Fruit fly (Drosophila melanogaster) whole organism, embryonic: ENCODE measurements around the gene rdog.

Experiments used
- Bteb2 ChIP-seq: fragments of 200-800 bp; sonication (Bioruptor generic); optimal IDR thresholded peaks from 2 replicates; lab custom pipeline; 2016; ENCODE audit warnings: missing biosample characterization, missing genetic modification characterization
- CG10462 ChIP-seq: fragments of 200-800 bp; sonication (Bioruptor generic); optimal IDR thresholded peaks from 2 replicates; lab custom pipeline; 2016; ENCODE audit warnings: missing biosample characterization, missing genetic modification characterization
- CG10979 ChIP-seq: fragments of 200-800 bp; sonication (Bioruptor generic); optimal IDR thresholded peaks from 2 replicates; lab custom pipeline; 2018; ENCODE audit warnings: missing biosample characterization, mild to moderate bottlenecking, missing genetic modification characterization, moderate library complexity
- CG11247 ChIP-seq: fragments of 200-800 bp; sonication (Bioruptor generic); IDR thresholded peaks from 2 replicates; pipeline ENCODE4 v1.3.6; 2022; ENCODE audit warnings: missing biosample characterization, missing genetic modification characterization
- CG12219 ChIP-seq: fragments of 200-800 bp; sonication (Bioruptor generic); optimal IDR thresholded peaks from 3 replicates; lab custom pipeline; 2018; ENCODE audit warnings: missing biosample characterization, mild to moderate bottlenecking, missing genetic modification characterization
- CG12769 ChIP-seq: fragments of 200-800 bp; sonication (Bioruptor generic); optimal IDR thresholded peaks from 2 replicates; lab custom pipeline; 2019; ENCODE audit warnings: missing biosample characterization, mild to moderate bottlenecking, missing genetic modification characterization, moderate library complexity
- CG15479 ChIP-seq: fragments of 200-800 bp; sonication (Bioruptor generic); optimal IDR thresholded peaks from 3 replicates; lab custom pipeline; 2019; ENCODE audit warnings: missing biosample characterization, mild to moderate bottlenecking, missing genetic modification characterization, moderate library complexity
- CG1647 ChIP-seq: fragments of 200-800 bp; sonication (Bioruptor generic); optimal IDR thresholded peaks from 3 replicates; lab custom pipeline; 2016; ENCODE audit warnings: missing biosample characterization, missing genetic modification characterization
- CG1832 ChIP-seq: fragments of 200-800 bp; sonication (Bioruptor generic); optimal IDR thresholded peaks from 2 replicates; lab custom pipeline; 2017; ENCODE audit warnings: missing biosample characterization, mild to moderate bottlenecking, missing genetic modification characterization, inconsistent platforms
- CG2120 ChIP-seq: fragments of 200-800 bp; sonication (Bioruptor generic); optimal IDR thresholded peaks from 3 replicates; lab custom pipeline; 2016; ENCODE audit warnings: missing biosample characterization, missing genetic modification characterization
- CG32767 ChIP-seq: fragments of 200-800 bp; sonication (Bioruptor generic); IDR thresholded peaks from 2 replicates; pipeline ENCODE4 v1.3.6; 2022; ENCODE audit warnings: missing biosample characterization, missing genetic modification characterization
- CG34224 ChIP-seq: fragments of 200-800 bp; sonication (Bioruptor generic); IDR thresholded peaks from 3 replicates; pipeline ENCODE4 v1.3.6; 2022; ENCODE audit warnings: missing biosample characterization, missing genetic modification characterization; ENCODE audit not compliant: partially characterized antibody
- CG4328 ChIP-seq: fragments of 200-800 bp; sonication (Bioruptor generic); optimal IDR thresholded peaks from 3 replicates; lab custom pipeline; 2017; ENCODE audit warnings: missing biosample characterization, missing genetic modification reagents, missing genetic modification characterization
- CG43689 ChIP-seq: fragments of 200-800 bp; sonication (Bioruptor generic); IDR thresholded peaks from 2 replicates; pipeline ENCODE4 v1.3.6; 2022; ENCODE audit warnings: missing biosample characterization, missing genetic modification characterization
- CG4854 ChIP-seq: fragments of 200-800 bp; sonication (Bioruptor generic); optimal IDR thresholded peaks from 2 replicates; lab custom pipeline; 2016; ENCODE audit warnings: missing biosample characterization, missing genetic modification characterization, inconsistent platforms
- CG6654 ChIP-seq: fragments of 200-800 bp; sonication (Bioruptor generic); optimal IDR thresholded peaks from 2 replicates; lab custom pipeline; 2017; ENCODE audit warnings: missing biosample characterization, mild to moderate bottlenecking, missing genetic modification characterization
- CG6689 ChIP-seq: fragments of 200-800 bp; sonication (Bioruptor generic); IDR thresholded peaks from 2 replicates; pipeline ENCODE4 v1.3.6; 2022; ENCODE audit warnings: missing biosample characterization, missing genetic modification characterization
- CG6813 ChIP-seq: fragments of 200-800 bp; sonication (Bioruptor generic); optimal IDR thresholded peaks from 2 replicates; lab custom pipeline; 2017; ENCODE audit warnings: missing biosample characterization, missing genetic modification characterization, mild to moderate bottlenecking, moderate library complexity, missing genetic modification reagents
- CG9609 ChIP-seq: fragments of 200-800 bp; sonication (Bioruptor generic); optimal IDR thresholded peaks from 3 replicates; lab custom pipeline; 2016; ENCODE audit warnings: missing biosample characterization, missing genetic modification characterization
- CHES-1-like ChIP-seq: fragments of 200-800 bp; sonication (Bioruptor generic); optimal IDR thresholded peaks from 2 replicates; lab custom pipeline; 2016; ENCODE audit warnings: missing biosample characterization, missing genetic modification characterization
- CkIIα-i1 ChIP-seq: fragments of 200-800 bp; sonication (Bioruptor generic); IDR thresholded peaks from 2 replicates; pipeline ENCODE4 v1.3.6; 2022; ENCODE audit warnings: missing biosample characterization, missing genetic modification characterization
- D19A ChIP-seq: fragments of 200-800 bp; optimal IDR thresholded peaks from 3 replicates; lab custom pipeline; 2019; ENCODE audit warnings: missing biosample characterization, mild to moderate bottlenecking, missing genetic modification characterization, moderate library complexity
- Dll ChIP-seq: fragments of 200-800 bp; sonication (Bioruptor generic); IDR thresholded peaks from 4 replicates; pipeline ENCODE4 v1.3.6; 2022; ENCODE audit warnings: missing biosample characterization, missing genetic modification characterization; ENCODE audit not compliant: partially characterized antibody
- E2f1 ChIP-seq: fragments of 200-800 bp; sonication (Bioruptor generic); IDR thresholded peaks from 2 replicates; pipeline ENCODE4 v1.3.6; 2022; ENCODE audit warnings: missing biosample characterization, missing genetic modification characterization
- Elba2 ChIP-seq: fragments of 200-800 bp; sonication (Bioruptor generic); optimal IDR thresholded peaks from 3 replicates; lab custom pipeline; 2016; ENCODE audit warnings: missing biosample characterization, missing genetic modification characterization
- GATAe ChIP-seq: fragments of 200-800 bp; sonication (Bioruptor generic); conservative IDR thresholded peaks from 2 replicates; pipeline ENCODE4 v1.3.6; 2022; ENCODE audit warnings: missing biosample characterization, missing genetic modification characterization
- Hr39 ChIP-seq: fragments of >200 bp; optimal IDR thresholded peaks from 2 replicates; lab custom pipeline; 2017
- Lim3 ChIP-seq: fragments of 200-800 bp; sonication (Bioruptor generic); IDR thresholded peaks from 2 replicates; pipeline ENCODE4 v1.3.6; 2022; ENCODE audit warnings: missing biosample characterization, missing genetic modification characterization
- Mrtf ChIP-seq: fragments of 200-800 bp; sonication (Bioruptor generic); IDR thresholded peaks from 3 replicates; pipeline ENCODE4 v1.3.6; 2022; ENCODE audit warnings: missing biosample characterization, missing genetic modification characterization
- NFAT ChIP-seq: fragments of 200-800 bp; sonication (Bioruptor generic); IDR thresholded peaks from 2 replicates; pipeline ENCODE4 v1.3.6; 2022; ENCODE audit warnings: missing biosample characterization, missing genetic modification characterization
- Xbp1 ChIP-seq: fragments of 200-800 bp; sonication (Bioruptor generic); optimal IDR thresholded peaks from 3 replicates; lab custom pipeline; 2016; ENCODE audit warnings: missing biosample characterization, mild to moderate bottlenecking, missing genetic modification characterization
- Xrp1 ChIP-seq: fragments of 200-800 bp; sonication (Bioruptor generic); IDR thresholded peaks from 2 replicates; pipeline ENCODE4 v1.3.6; 2022; ENCODE audit warnings: missing biosample characterization, missing genetic modification characterization
- ato ChIP-seq: fragments of 200-800 bp; sonication (Bioruptor generic); IDR thresholded peaks from 2 replicates; pipeline ENCODE4 v1.3.6; 2022; ENCODE audit warnings: missing biosample characterization, missing genetic modification characterization; ENCODE audit not compliant: partially characterized antibody
- bcd ChIP-seq: fragments of 200-800 bp; sonication (Bioruptor generic); optimal IDR thresholded peaks from 2 replicates; lab custom pipeline; 2017; ENCODE audit warnings: missing biosample characterization, mild to moderate bottlenecking, missing genetic modification characterization
- cad ChIP-seq: fragments of >200 bp; optimal IDR thresholded peaks from 2 replicates; lab custom pipeline; 2017; ENCODE audit warnings: missing biosample characterization, missing genetic modification characterization
- chn ChIP-seq: fragments of 200-800 bp; sonication (Bioruptor generic); optimal IDR thresholded peaks from 2 replicates; lab custom pipeline; 2016; ENCODE audit warnings: missing biosample characterization, missing genetic modification characterization
- da ChIP-seq: fragments of 200-800 bp; sonication (Bioruptor generic); optimal IDR thresholded peaks from 2 replicates; lab custom pipeline; 2016; ENCODE audit warnings: missing biosample characterization, missing genetic modification characterization
- ftz-f1 ChIP-seq: fragments of 200-800 bp; sonication (Bioruptor generic); optimal IDR thresholded peaks from 2 replicates; lab custom pipeline; 2016; ENCODE audit warnings: missing biosample characterization, missing genetic modification characterization
- gce ChIP-seq: fragments of 200-800 bp; sonication (Bioruptor generic); IDR thresholded peaks from 3 replicates; pipeline ENCODE4 v1.3.6; 2022; ENCODE audit warnings: missing biosample characterization, missing genetic modification characterization
- gcm ChIP-seq: fragments of 200-800 bp; sonication (Bioruptor generic); optimal IDR thresholded peaks from 2 replicates; lab custom pipeline; 2019; ENCODE audit warnings: missing biosample characterization, mild to moderate bottlenecking, missing genetic modification characterization, moderate library complexity
- gsb ChIP-seq: fragments of 200-800 bp; sonication (Bioruptor generic); IDR thresholded peaks from 2 replicates; pipeline ENCODE4 v1.3.6; 2022; ENCODE audit warnings: missing biosample characterization, missing genetic modification characterization
- hth ChIP-seq: fragments of >200 bp; optimal IDR thresholded peaks from 2 replicates; lab custom pipeline; 2017; ENCODE audit warnings: inconsistent platforms
- lab ChIP-seq: fragments of 200-800 bp; sonication (Bioruptor generic); optimal IDR thresholded peaks from 3 replicates; lab custom pipeline; 2017; ENCODE audit warnings: missing biosample characterization, missing genetic modification characterization, mild to moderate bottlenecking, moderate library complexity, missing genetic modification reagents
- nerfin-1 ChIP-seq: fragments of 200-800 bp; sonication (Bioruptor generic); optimal IDR thresholded peaks from 3 replicates; lab custom pipeline; 2019; ENCODE audit warnings: missing biosample characterization, mild to moderate bottlenecking, missing genetic modification characterization, moderate library complexity
- org-1 ChIP-seq: fragments of 200-800 bp; sonication (Bioruptor generic); optimal IDR thresholded peaks from 2 replicates; lab custom pipeline; 2017; ENCODE audit warnings: missing biosample characterization, missing genetic modification characterization
- pros ChIP-seq: fragments of 200-800 bp; sonication (Bioruptor generic); optimal IDR thresholded peaks from 3 replicates; lab custom pipeline; 2019; ENCODE audit warnings: missing biosample characterization, mild to moderate bottlenecking, missing genetic modification characterization, moderate library complexity
- sima ChIP-seq: fragments of 200-800 bp; sonication (Bioruptor generic); optimal IDR thresholded peaks from 2 replicates; lab custom pipeline; 2016; ENCODE audit warnings: missing biosample characterization, missing genetic modification characterization
- slbo ChIP-seq: fragments of 200-800 bp; sonication (Bioruptor generic); IDR thresholded peaks from 2 replicates; pipeline ENCODE4 v1.3.6; 2022; ENCODE audit warnings: missing biosample characterization, missing genetic modification characterization
- stwl ChIP-seq: fragments of 200-800 bp; sonication (Bioruptor generic); optimal IDR thresholded peaks from 3 replicates; lab custom pipeline; 2018; ENCODE audit warnings: missing biosample characterization, mild to moderate bottlenecking, missing genetic modification characterization, moderate library complexity
- trh ChIP-seq: fragments of 200-800 bp; sonication (Bioruptor generic); optimal IDR thresholded peaks from 2 replicates; lab custom pipeline; 2016; ENCODE audit warnings: missing biosample characterization, missing genetic modification characterization
- unc-4 ChIP-seq: fragments of 200-800 bp; sonication (Bioruptor generic); IDR thresholded peaks from 2 replicates; pipeline ENCODE4 v1.3.6; 2022; ENCODE audit warnings: missing biosample characterization, missing genetic modification characterization; ENCODE audit not compliant: partially characterized antibody
- z ChIP-seq: fragments of 200-800 bp; sonication (Bioruptor generic); IDR thresholded peaks from 3 replicates; pipeline ENCODE4 v1.3.6; 2022; ENCODE audit warnings: missing biosample characterization, missing genetic modification characterization

Gene rdog

dm6 chr3R:29214262-29214661 lies 56.3 kb downstream of the rdog start (continued):
- peak; percentile 99 for TF ChIP-seq CG2120 (GFP tag; lab: Kevin White, UChicago)
- TF ChIP-seq E2f1 (GFP tag; lab: Robert Waterston, UW): peak; percentile 99
- TF ChIP-seq CG10462 (GFP tag; lab: Kevin White, UChicago): peak; percentile 99
- peak; percentile 25; the same call in 1 of the 3 replicates for TF ChIP-seq CG34224 (GFP tag; lab: Robert Waterston, UW)
- peak; percentile 99 for TF ChIP-seq chn (GFP tag; lab: Kevin White, UChicago)
- TF ChIP-seq CG4854 (GFP tag; lab: Kevin White, UChicago): peak; percentile 99
- peak; percentile 100 for TF ChIP-seq lab (GFP tag; lab: Kevin White, UChicago)
- peak; percentile 99 for TF ChIP-seq CG4328 (GFP tag; lab: Kevin White, UChicago)
- TF ChIP-seq GATAe (GFP tag; lab: Robert Waterston, UW): peak; percentile 97
- TF ChIP-seq NFAT (GFP tag; lab: Robert Waterston, UW): peak; percentile 99
- TF ChIP-seq CG15479: peak; percentile 90
- TF ChIP-seq CG32767 (GFP tag; lab: Robert Waterston, UW): peak; percentile 99
- peak; percentile 99 for TF ChIP-seq Mrtf (GFP tag; lab: Robert Waterston, UW)
- peak; percentile 99 for TF ChIP-seq CHES-1-like
- peak; percentile 97 for TF ChIP-seq Elba2
- TF ChIP-seq CG12769 (tag; lab: Kevin White, UChicago): peak; percentile 98
- peak; percentile 97 for TF ChIP-seq stwl
- peak; percentile 99 for TF ChIP-seq slbo (GFP tag; lab: Robert Waterston, UW)
- TF ChIP-seq hth (lab: Kevin White, UChicago): no peak
- peak; percentile 87 for TF ChIP-seq z
- peak; percentile 99 for TF ChIP-seq sima (GFP tag; lab: Kevin White, UChicago)
- peak; percentile 99 for TF ChIP-seq CG9609 (GFP tag; lab: Kevin White, UChicago)
- peak; percentile 99 for TF ChIP-seq gce (GFP tag; lab: Robert Waterston, UW)
- peak; percentile 100 for TF ChIP-seq Xrp1 (GFP tag; lab: Robert Waterston, UW)
- peak; percentile 99 for TF ChIP-seq CG1647 (GFP tag; lab: Kevin White, UChicago)
- peak; percentile 98 for TF ChIP-seq nerfin-1 (tag; lab: Kevin White, UChicago)
- peak; percentile 98 for TF ChIP-seq gsb (GFP tag; lab: Robert Waterston, UW)
- TF ChIP-seq CG10979 (tag; lab: Kevin White, UChicago): peak; percentile 100
- no peak for TF ChIP-seq CG1832 (GFP tag; lab: Kevin White, UChicago)
- peak; percentile 98 for TF ChIP-seq da (GFP tag; lab: Kevin White, UChicago)
- TF ChIP-seq unc-4 (GFP tag; lab: Robert Waterston, UW): no peak
- peak; percentile 99 for TF ChIP-seq CG6813
- TF ChIP-seq gcm (GFP tag; lab: Kevin White, UChicago): peak; percentile 99
- peak; percentile 99 for TF ChIP-seq Bteb2 (GFP tag; lab: Kevin White, UChicago)
- peak; percentile 99 for TF ChIP-seq CG12219
- peak; percentile 22; the same call in 1 of the 2 replicates for TF ChIP-seq ato (GFP tag; lab: Robert Waterston, UW)
- peak; percentile 97 for TF ChIP-seq Lim3
- TF ChIP-seq CkIIα-i1 (GFP tag; lab: Robert Waterston, UW): peak; percentile 97
- peak; percentile 92 for TF ChIP-seq ftz-f1 (GFP tag; lab: Kevin White, UChicago)
- peak; percentile 24; the same call in 1 of the 4 replicates for TF ChIP-seq Dll (GFP tag; lab: Robert Waterston, UW)
- peak; percentile 99 for TF ChIP-seq Xbp1 (GFP tag; lab: Kevin White, UChicago)
- peak; percentile 68 for TF ChIP-seq pros (GFP tag; lab: Kevin White, UChicago)
- peak; percentile 36 for TF ChIP-seq cad
- peak; percentile 99 for TF ChIP-seq CG11247 (GFP tag; lab: Robert Waterston, UW)
- peak; percentile 98 for TF ChIP-seq D19A (tag; lab: Kevin White, UChicago)
- no peak for TF ChIP-seq Hr39 (lab: Kevin White, UChicago)
- peak; percentile 98 for TF ChIP-seq CG43689
- TF ChIP-seq CG6689 (GFP tag; lab: Robert Waterston, UW): peak; percentile 99
- peak; percentile 99 for TF ChIP-seq org-1
- peak; percentile 92 for TF ChIP-seq CG6654 (GFP tag; lab: Kevin White, UChicago)
- peak; percentile 99 for TF ChIP-seq bcd (GFP tag; lab: Kevin White, UChicago)
- TF ChIP-seq trh (GFP tag; lab: Kevin White, UChicago): peak; percentile 98
